Fruit fly (Drosophila melanogaster) whole organism, pupa: ENCODE measurements around the gene Nopp140.

ENCODE experiments used
- CG8301 ChIP-seq: fragments of 200-800 bp; sonication (Bioruptor generic); optimal IDR thresholded peaks from 2 replicates; lab custom pipeline; 2018; ENCODE audit warnings: missing biosample characterization, mild to moderate bottlenecking, missing genetic modification characterization
- D1 ChIP-seq: fragments of 200-800 bp; sonication (Bioruptor generic); optimal IDR thresholded peaks from 2 replicates; lab custom pipeline; 2018; ENCODE audit warnings: missing biosample characterization, mild to moderate bottlenecking, missing genetic modification characterization, moderate library complexity
- Ets98B ChIP-seq: fragments of 200-800 bp; sonication (Bioruptor generic); IDR thresholded peaks from 2 replicates; pipeline ENCODE4 v1.3.6; 2022; ENCODE audit warnings: missing biosample characterization, missing genetic modification characterization

dm6 chr3L:21808568-21808967 is 24.0 kb upstream of the Nopp140 start, which contains the start of gene eg:
- TF ChIP-seq CG8301 (tag; lab: Kevin White, UChicago), result no peak
- TF ChIP-seq D1, result no peak
- no peak for TF ChIP-seq Ets98B (GFP tag; lab: Robert Waterston, UW)
